Fruit fly (Drosophila melanogaster): ENCODE measurements around the gene hdly.

DNA sequence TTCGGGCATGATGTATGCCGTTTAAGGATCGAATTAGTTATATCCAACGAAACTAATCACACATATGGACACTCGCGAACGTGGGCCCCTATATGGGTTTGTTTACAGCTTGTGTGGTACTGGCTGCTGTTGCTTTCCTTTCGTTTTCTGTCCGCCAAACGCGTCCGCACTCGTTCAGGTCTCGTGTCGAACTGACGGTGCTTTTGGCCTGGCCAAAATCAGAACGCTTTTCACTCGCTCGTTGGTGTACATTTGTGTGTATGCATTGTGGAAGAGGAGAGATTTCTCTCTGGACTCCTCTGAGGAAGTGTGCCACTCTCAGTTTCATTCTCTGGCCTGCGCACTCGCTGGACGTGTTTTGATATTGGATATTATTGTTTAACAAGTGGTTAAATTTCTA lies 17.0 kb upstream of the hdly start, which contains the start of gene Ktl:
- no peak for TF ChIP-seq pan (optimal IDR thresholded peaks at IDR 0.05)
- TF ChIP-seq Dll (optimal IDR thresholded peaks at IDR 0.05), result no peak
